Worm (Caenorhabditis elegans): Measurements from ENCODE around the gene F40G12.9.
A peak's percentile ranks its signal among the peaks of the same experiment; 100 is the strongest.

The F40G12.9 gene

ce11 chrV:14282222-14282709 lies at the start of gene F40G12.9, which contains the start of gene srt-74:
TSS of gene F40G12.9 (plus strand) at chrV:14282659.
TSS of gene srt-74 (minus strand) at chrV:14282322.
- TF ChIP-seq alr-1 (tag; optimal IDR thresholded peaks at IDR 0.05; ENCODE audit: borderline replicate concordance) (no peak), jun-1 (tag; optimal IDR thresholded peaks at IDR 0.05) (no peak), egl-13 (tag; optimal IDR thresholded peaks at IDR 0.05) (no peak), tlp-1 (tag; optimal IDR thresholded peaks at IDR 0.05) (no peak), nhr-85 (tag) (no peak), ceh-8 (GFP tag; optimal IDR thresholded peaks at IDR 0.05) (no peak), aha-1 (tag; optimal IDR thresholded peaks at IDR 0.05) (no peak), hlh-4 (tag; optimal IDR thresholded peaks at IDR 0.05) (no peak)

- TF ChIP-seq ztf-4 (tag; optimal IDR thresholded peaks at IDR 0.05) (no peak), swsn-7 (tag; optimal IDR thresholded peaks at IDR 0.05) (no peak), fos-1 (tag; optimal IDR thresholded peaks at IDR 0.05) (no peak), hlh-4 (tag; optimal IDR thresholded peaks at IDR 0.05) (no peak), nhr-12 (tag; optimal IDR thresholded peaks at IDR 0.05) (no peak), efl-3 (GFP tag; optimal IDR thresholded peaks at IDR 0.05) (no peak), ceh-90 (tag; optimal IDR thresholded peaks at IDR 0.05) (no peak), lir-3 (tag; optimal IDR thresholded peaks at IDR 0.05; ENCODE audit: poor library complexity) (no peak), nhr-237 (tag; optimal IDR thresholded peaks at IDR 0.05) (no peak), ama-1 (optimal IDR thresholded peaks at IDR 0.05) (no peak), vab-15 (tag; optimal IDR thresholded peaks at IDR 0.05) (no peak), dpl-1 (GFP tag; optimal IDR thresholded peaks at IDR 0.05) (no peak), pax-3 (tag; optimal IDR thresholded peaks at IDR 0.05) (no peak), ets-5 (GFP tag; IDR thresholded peaks at IDR 0.05) (no peak), ceh-63 (GFP tag; optimal IDR thresholded peaks at IDR 0.05) (no peak), blmp-1 (tag; optimal IDR thresholded peaks at IDR 0.05) (no peak), zip-4 (GFP tag; optimal IDR thresholded peaks at IDR 0.05) (no peak)
These were observed 46.5 kb upstream of the F40G12.9 start, which contains the start of gene ent-3 for ce11 chrV:14235942-14236341. TSS of gene ent-3 (minus strand) at chrV:14236042.

ce11 chrV:14240694-14241201 lies 41.7 kb upstream of the F40G12.9 start, which contains the start of gene K02E11.10:
TSS of gene K02E11.10 (minus strand) at chrV:14241151.
- no peak for TF ChIP-seq mdl-1 (tag; optimal IDR thresholded peaks at IDR 0.05)
- TF ChIP-seq nhr-84 (tag; optimal IDR thresholded peaks at IDR 0.05), result no peak
- TF ChIP-seq ceh-8 (GFP tag; optimal IDR thresholded peaks at IDR 0.05), result peak; percentile 25
- TF ChIP-seq ceh-63 (GFP tag; optimal IDR thresholded peaks at IDR 0.05), result no peak

DNA sequence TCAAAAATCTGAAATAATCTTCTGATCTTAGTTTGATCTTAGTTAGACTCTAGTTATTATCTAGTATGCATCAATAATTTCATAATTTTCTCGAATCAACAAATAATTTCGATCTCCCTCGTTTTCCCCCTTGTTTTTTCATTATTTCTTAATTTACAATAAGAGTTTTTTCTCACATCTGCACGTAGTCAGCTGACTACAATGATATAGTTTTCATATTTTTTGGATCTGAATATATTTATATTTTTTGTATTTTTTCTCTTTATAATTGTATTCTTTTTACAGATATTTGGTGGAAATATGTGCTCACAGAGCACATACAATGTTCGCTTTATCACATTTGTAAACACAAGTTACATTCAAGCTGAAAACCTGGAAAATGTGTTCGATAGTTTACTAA lies 38.6 kb upstream of the F40G12.9 start, which contains the start of gene sre-7:
Gene sre-7 (plus strand): TSS at position 301 of the 400 bp plus-strand sequence.
- TF ChIP-seq sptf-1 (tag; optimal IDR thresholded peaks at IDR 0.05) (no peak), ceh-90 (tag; optimal IDR thresholded peaks at IDR 0.05) (no peak), pag-3 (tag; optimal IDR thresholded peaks at IDR 0.05; ENCODE audit: borderline replicate concordance, insufficient read depth) (no peak), mdl-1 (tag; optimal IDR thresholded peaks at IDR 0.05) (no peak), nhr-71 (tag; optimal IDR thresholded peaks at IDR 0.05) (no peak), nhr-28 (tag; optimal IDR thresholded peaks at IDR 0.05) (no peak), mep-1 (tag; optimal IDR thresholded peaks at IDR 0.05) (no peak), skn-1 (tag; optimal IDR thresholded peaks at IDR 0.05) (no peak), egl-27 (tag; optimal IDR thresholded peaks at IDR 0.05) (no peak)

DNA sequence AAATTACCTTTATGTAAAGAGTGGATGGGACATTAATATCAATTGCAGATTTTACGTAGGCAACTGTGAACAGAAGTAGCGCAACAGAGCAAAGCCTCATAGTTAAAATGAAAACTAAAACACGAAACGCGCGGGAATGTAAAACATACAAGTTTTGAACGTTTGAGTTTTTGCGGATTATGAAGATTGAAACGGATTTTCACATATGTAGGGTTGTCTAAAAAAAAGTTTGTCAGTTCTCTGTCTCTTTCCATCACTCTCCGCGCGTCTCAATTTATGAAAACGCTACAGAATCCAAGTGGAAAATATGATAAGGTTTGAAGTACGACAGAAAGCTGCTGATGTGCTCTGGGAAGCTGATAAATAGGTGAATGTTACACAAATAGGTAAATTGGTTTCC lies 35.7 kb upstream of the F40G12.9 start, which contains the start of gene K02E11.3:
Gene K02E11.3 (minus strand): TSS at position 101 of the 400 bp plus-strand sequence.
- TF ChIP-seq efl-1 (optimal IDR thresholded peaks at IDR 0.05), result no peak
- peak in 1 of 2 experiments; percentile 31 for TF ChIP-seq efl-1 (GFP tag; optimal IDR thresholded peaks at IDR 0.05 in 1 of 2)
- no peak for TF ChIP-seq ceh-90 (tag; optimal IDR thresholded peaks at IDR 0.05)
- TF ChIP-seq mdl-1 (tag; optimal IDR thresholded peaks at IDR 0.05), result no peak
- TF ChIP-seq egl-27 (tag; optimal IDR thresholded peaks at IDR 0.05), result no peak

Measured in whole organism, L1 larva.